Fruit fly (Drosophila melanogaster) whole organism, prepupa: Measurements from ENCODE around the gene Ag5r.

ENCODE experiments used
- CG10669 ChIP-seq: fragments of 200-800 bp; sonication (Bioruptor generic); optimal IDR thresholded peaks from 3 replicates; lab custom pipeline; 2018; ENCODE audit warnings: missing biosample characterization, mild to moderate bottlenecking, missing genetic modification characterization, moderate library complexity
- CG11762 ChIP-seq: fragments of 200-800 bp; sonication (Bioruptor generic); optimal IDR thresholded peaks from 3 replicates; lab custom pipeline; 2016; ENCODE audit warnings: missing biosample characterization, missing genetic modification characterization; ENCODE audit not compliant: insufficient read depth
- CG11902 ChIP-seq: fragments of 200-800 bp; sonication (Bioruptor generic); optimal IDR thresholded peaks from 3 replicates; lab custom pipeline; 2016; ENCODE audit warnings: missing biosample characterization, missing genetic modification characterization
- CG15336 ChIP-seq: fragments of 200-800 bp; sonication (Bioruptor generic); IDR thresholded peaks from 2 replicates; pipeline ENCODE4 v1.3.6; 2022; ENCODE audit warnings: missing biosample characterization, missing genetic modification characterization
- CG3032 ChIP-seq: fragments of 200-800 bp; optimal IDR thresholded peaks from 2 replicates; lab custom pipeline; 2019; ENCODE audit warnings: missing biosample characterization, mild to moderate bottlenecking, missing genetic modification characterization, moderate library complexity
- CG31627 ChIP-seq: fragments of 200-800 bp; sonication (Bioruptor generic); optimal IDR thresholded peaks from 3 replicates; lab custom pipeline; 2016; ENCODE audit warnings: missing biosample characterization, missing genetic modification characterization
- CG32006 ChIP-seq: fragments of 200-800 bp; sonication (Bioruptor generic); optimal IDR thresholded peaks from 3 replicates; lab custom pipeline; 2017; ENCODE audit warnings: missing biosample characterization, mild to moderate bottlenecking, missing genetic modification characterization
- CG34406 ChIP-seq: fragments of 200-800 bp; sonication (Bioruptor generic); optimal IDR thresholded peaks from 3 replicates; lab custom pipeline; 2016; ENCODE audit warnings: missing biosample characterization, missing genetic modification characterization
- CG3919 ChIP-seq: fragments of 200-800 bp; sonication (Bioruptor generic); optimal IDR thresholded peaks from 3 replicates; lab custom pipeline; 2016; ENCODE audit warnings: missing biosample characterization, missing genetic modification characterization
- CG4318 ChIP-seq: fragments of 200-800 bp; sonication (Bioruptor generic); optimal IDR thresholded peaks from 3 replicates; lab custom pipeline; 2017; ENCODE audit warnings: missing biosample characterization, mild to moderate bottlenecking, missing genetic modification characterization
- CG6163 ChIP-seq: fragments of 200-800 bp; sonication (Bioruptor generic); IDR thresholded peaks from 3 replicates; pipeline ENCODE4 v1.3.6; 2022; ENCODE audit warnings: missing biosample characterization, missing genetic modification characterization
- CG6276 ChIP-seq: fragments of 200-800 bp; sonication (Bioruptor generic); optimal IDR thresholded peaks from 2 replicates; lab custom pipeline; 2017; ENCODE audit warnings: missing biosample characterization, mild to moderate bottlenecking, missing genetic modification characterization
- CG6792 ChIP-seq: fragments of 200-800 bp; sonication (Bioruptor generic); optimal IDR thresholded peaks from 3 replicates; lab custom pipeline; 2016; ENCODE audit warnings: missing biosample characterization, missing genetic modification characterization
- CG6808 ChIP-seq: fragments of 200-800 bp; sonication (Bioruptor generic); optimal IDR thresholded peaks from 3 replicates; lab custom pipeline; 2017; ENCODE audit warnings: missing biosample characterization, missing genetic modification characterization, mild to moderate bottlenecking, moderate library complexity, missing genetic modification reagents
- CG6854 ChIP-seq: fragments of 200-800 bp; sonication (Bioruptor generic); optimal IDR thresholded peaks from 2 replicates; lab custom pipeline; 2017; ENCODE audit warnings: missing biosample characterization, mild to moderate bottlenecking, missing genetic modification characterization
- CG8632 ChIP-seq: fragments of 200-800 bp; sonication (Bioruptor generic); optimal IDR thresholded peaks from 3 replicates; lab custom pipeline; 2016; ENCODE audit warnings: missing biosample characterization, missing genetic modification characterization
- CG9139 ChIP-seq: fragments of 200-800 bp; sonication (Bioruptor generic); optimal IDR thresholded peaks from 3 replicates; lab custom pipeline; 2017; ENCODE audit warnings: missing biosample characterization, mild to moderate bottlenecking, missing genetic modification characterization
- Eip75B ChIP-seq: fragments of 200-800 bp; sonication (Bioruptor generic); optimal IDR thresholded peaks from 3 replicates; lab custom pipeline; 2016; ENCODE audit warnings: missing biosample characterization, missing genetic modification characterization
- Eip78C ChIP-seq: fragments of 200-800 bp; sonication (Bioruptor generic); peaks from one replicate; lab custom pipeline; 2016; ENCODE audit warnings: missing biosample characterization, missing genetic modification characterization
- Eip93F ChIP-seq: fragments of 200-800 bp; sonication (Bioruptor generic); optimal IDR thresholded peaks from 2 replicates; lab custom pipeline; 2016; ENCODE audit warnings: missing biosample characterization, mild to moderate bottlenecking, missing genetic modification characterization
- Ets21C ChIP-seq: fragments of 200-800 bp; sonication (Bioruptor generic); optimal IDR thresholded peaks from 3 replicates; lab custom pipeline; 2016; ENCODE audit warnings: missing biosample characterization, missing genetic modification characterization
- Ets96B ChIP-seq: fragments of 200-800 bp; optimal IDR thresholded peaks from 2 replicates; lab custom pipeline; 2019; ENCODE audit warnings: missing biosample characterization, mild to moderate bottlenecking, missing genetic modification characterization, moderate library complexity
- Gug ChIP-seq: fragments of 200-800 bp; sonication (Bioruptor generic); IDR thresholded peaks from 2 replicates; pipeline ENCODE4 v1.3.6; 2022; ENCODE audit warnings: missing biosample characterization, missing genetic modification characterization
- Lpt ChIP-seq: fragments of 200-800 bp; sonication (Bioruptor generic); optimal IDR thresholded peaks from 3 replicates; lab custom pipeline; 2016; ENCODE audit warnings: missing biosample characterization, missing genetic modification characterization
- Met ChIP-seq: fragments of 200-800 bp; sonication (Bioruptor generic); optimal IDR thresholded peaks from 3 replicates; lab custom pipeline; 2016; ENCODE audit warnings: missing biosample characterization, missing genetic modification characterization
- OdsH ChIP-seq: fragments of 200-800 bp; sonication (Bioruptor generic); optimal IDR thresholded peaks from 3 replicates; lab custom pipeline; 2016; ENCODE audit warnings: missing biosample characterization, missing genetic modification characterization
- Smox ChIP-seq: fragments of 200-800 bp; sonication (Bioruptor generic); optimal IDR thresholded peaks from 3 replicates; lab custom pipeline; 2016; ENCODE audit warnings: missing biosample characterization, missing genetic modification characterization
- Sox102F ChIP-seq: fragments of 200-800 bp; sonication (Bioruptor generic); optimal IDR thresholded peaks from 2 replicates; lab custom pipeline; 2016; ENCODE audit warnings: missing biosample characterization, mild to moderate bottlenecking, missing genetic modification characterization
- Sox14 ChIP-seq: fragments of 200-800 bp; sonication (Bioruptor generic); optimal IDR thresholded peaks from 3 replicates; lab custom pipeline; 2016; ENCODE audit warnings: missing biosample characterization, missing genetic modification characterization
- Sox15 ChIP-seq: fragments of 200-800 bp; sonication (Bioruptor generic); optimal IDR thresholded peaks from 3 replicates; lab custom pipeline; 2016; ENCODE audit warnings: missing biosample characterization, missing genetic modification characterization
- achi ChIP-seq: fragments of 200-800 bp; sonication (Bioruptor generic); optimal IDR thresholded peaks from 3 replicates; lab custom pipeline; 2016; ENCODE audit warnings: missing biosample characterization, missing genetic modification characterization
- acj6 ChIP-seq: fragments of 200-800 bp; sonication (Bioruptor generic); optimal IDR thresholded peaks from 3 replicates; lab custom pipeline; 2016; ENCODE audit warnings: missing biosample characterization, missing genetic modification characterization
- cyc ChIP-seq: fragments of 200-800 bp; sonication (Bioruptor generic); optimal IDR thresholded peaks from 3 replicates; lab custom pipeline; 2016; ENCODE audit warnings: missing biosample characterization, missing genetic modification characterization
- esn ChIP-seq: fragments of 200-800 bp; sonication (Bioruptor generic); optimal IDR thresholded peaks from 2 replicates; lab custom pipeline; 2016; ENCODE audit warnings: missing biosample characterization, mild to moderate bottlenecking, missing genetic modification characterization, moderate library complexity
- fd59A ChIP-seq: fragments of 200-800 bp; sonication (Bioruptor generic); optimal IDR thresholded peaks from 2 replicates; lab custom pipeline; 2017; ENCODE audit warnings: missing biosample characterization, mild to moderate bottlenecking, missing genetic modification characterization, missing genetic modification reagents
- fd85E ChIP-seq: fragments of 200-800 bp; sonication (Bioruptor generic); optimal IDR thresholded peaks from 3 replicates; lab custom pipeline; 2016; ENCODE audit warnings: missing biosample characterization, missing genetic modification characterization
- lz ChIP-seq: fragments of 200-800 bp; sonication (Bioruptor generic); optimal IDR thresholded peaks from 3 replicates; lab custom pipeline; 2016; ENCODE audit warnings: missing biosample characterization, missing genetic modification characterization
- pdm3 ChIP-seq: fragments of 200-800 bp; sonication (Bioruptor generic); optimal IDR thresholded peaks from 3 replicates; lab custom pipeline; 2016; ENCODE audit warnings: missing biosample characterization, missing genetic modification characterization
- ss ChIP-seq, 2 experiments: fragments of 200-800 bp; sonication (Bioruptor generic); optimal IDR thresholded peaks; 2 replicates in 1 of 2; 3 replicates in 1 of 2; lab custom pipeline; 2017 to 2018; ENCODE audit warnings: mild to moderate bottlenecking in 2 of 2, missing biosample characterization in 2 of 2, missing genetic modification characterization in 2 of 2, moderate library complexity in 1 of 2
- svp ChIP-seq: fragments of 200-800 bp; sonication (Bioruptor generic); peaks from one replicate; lab custom pipeline; 2016; ENCODE audit warnings: missing biosample characterization, missing genetic modification characterization
- topi ChIP-seq: fragments of 200-800 bp; sonication (Bioruptor generic); optimal IDR thresholded peaks from 3 replicates; lab custom pipeline; 2016; ENCODE audit warnings: missing biosample characterization, missing genetic modification characterization
- vri ChIP-seq: fragments of 200-800 bp; sonication (Bioruptor generic); optimal IDR thresholded peaks from 3 replicates; lab custom pipeline; 2016; ENCODE audit warnings: missing biosample characterization, mild to moderate bottlenecking, missing genetic modification characterization

Ag5r gene

DNA sequence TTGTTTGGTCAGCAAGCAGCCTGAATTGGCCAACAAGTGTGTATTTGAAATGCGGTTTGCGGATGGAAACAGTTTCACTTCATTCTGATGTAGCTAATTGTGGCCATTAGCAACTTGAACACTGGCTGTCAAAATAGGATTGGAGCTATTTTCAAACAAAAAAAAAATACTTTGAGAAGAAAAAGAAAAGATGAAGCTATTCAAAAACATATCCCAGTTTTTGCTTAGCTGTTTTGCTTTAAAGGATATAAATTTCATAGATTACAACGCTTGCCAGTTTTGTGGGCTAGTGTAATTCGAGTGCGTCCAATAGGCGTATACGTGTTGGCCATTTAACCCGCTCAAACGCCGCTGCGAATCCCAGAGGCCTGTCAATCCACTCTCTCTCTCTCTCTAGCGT, 25.9 kb upstream of the Ag5r start (continued):
- TF ChIP-seq Eip75B (GFP tag; lab: Kevin White, UChicago) (no peak), CG6808 (GFP tag; lab: Kevin White, UChicago) (no peak), Met (no peak), ss (GFP tag; optimal IDR thresholded peaks at IDR 0.05; lab: Kevin White, UChicago) (no peak), cyc (GFP tag; lab: Kevin White, UChicago) (no peak), achi (GFP tag; lab: Kevin White, UChicago) (peak; percentile 27), CG31627 (GFP tag; lab: Kevin White, UChicago) (no peak), Smox (GFP tag; lab: Kevin White, UChicago) (no peak), Sox14 (no peak), fd59A (GFP tag; lab: Kevin White, UChicago) (no peak), lz (GFP tag; lab: Kevin White, UChicago) (no peak), CG4318 (GFP tag; lab: Kevin White, UChicago) (peak; percentile 27), CG11902 (no peak), pdm3 (GFP tag; lab: Kevin White, UChicago) (peak; percentile 45), CG34406 (no peak), CG3919 (GFP tag; lab: Kevin White, UChicago) (peak; percentile 22), CG15336 (GFP tag; lab: Robert Waterston, UW) (peak; percentile 89), CG6163 (GFP tag; lab: Robert Waterston, UW) (peak; percentile 52; the same call in 2 of the 3 replicates), Lpt (GFP tag; lab: Kevin White, UChicago) (peak; percentile 37), fd85E (GFP tag; lab: Kevin White, UChicago) (no peak), Eip78C (GFP tag; lab: Kevin White, UChicago) (no peak), CG11762 (no peak)
- TF ChIP-seq, all 60 proteins: peak for 19

DNA sequence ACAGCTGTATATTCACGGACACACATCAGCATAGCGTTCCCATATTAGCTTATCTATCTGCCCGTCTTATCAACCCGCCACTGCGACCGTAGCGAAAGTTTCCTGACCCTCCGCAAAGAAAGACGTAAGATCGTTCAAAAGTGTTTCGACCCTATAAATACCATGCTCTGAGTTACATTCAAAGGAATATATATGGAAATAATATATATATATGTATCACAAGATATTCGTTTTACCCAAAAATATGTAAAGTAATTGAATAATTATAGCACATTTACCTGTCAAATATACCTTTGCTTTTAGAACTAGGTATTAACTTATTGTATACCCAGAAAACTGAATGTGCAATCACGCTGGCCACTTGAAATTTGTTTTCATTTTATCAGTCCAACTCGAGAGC, 24.1 kb upstream of the Ag5r start:
- TF ChIP-seq Eip75B (GFP tag; lab: Kevin White, UChicago) (no peak), Smox (GFP tag; lab: Kevin White, UChicago) (peak; percentile 20), Ets21C (GFP tag; lab: Kevin White, UChicago) (no peak), CG6276 (GFP tag; lab: Kevin White, UChicago) (no peak), CG6792 (GFP tag; lab: Kevin White, UChicago) (peak; percentile 17), CG3032 (tag; lab: Kevin White, UChicago) (no peak), achi (GFP tag; lab: Kevin White, UChicago) (peak; percentile 13), esn (GFP tag; lab: Kevin White, UChicago) (peak; percentile 40), Eip93F (GFP tag; lab: Kevin White, UChicago) (no peak), cyc (GFP tag; lab: Kevin White, UChicago) (peak; percentile 15), Met (peak; percentile 11), CG9139 (GFP tag; lab: Kevin White, UChicago) (no peak), CG32006 (peak; percentile 29), CG8632 (peak; percentile 31), fd59A (GFP tag; lab: Kevin White, UChicago) (no peak), OdsH (peak; percentile 17), topi (GFP tag; lab: Kevin White, UChicago) (peak; percentile 2), Ets96B (peak; percentile 12), CG15336 (GFP tag; lab: Robert Waterston, UW) (no peak), vri (GFP tag; lab: Kevin White, UChicago) (peak; percentile 3), CG6854 (GFP tag; lab: Kevin White, UChicago) (no peak), CG3919 (GFP tag; lab: Kevin White, UChicago) (peak; percentile 19), CG11902 (no peak), acj6 (GFP tag; lab: Kevin White, UChicago) (peak; percentile 28), CG10669 (GFP tag; lab: Kevin White, UChicago) (no peak), Sox102F (peak; percentile 12), lz (GFP tag; lab: Kevin White, UChicago) (peak; percentile 17), Sox15 (no peak), Eip78C (GFP tag; lab: Kevin White, UChicago) (peak; percentile 47), Gug (GFP tag; lab: Robert Waterston, UW) (0 out of 2 replicates have a peak, but pooled peaks have one; percentile 26), svp (peak; percentile 75), CG34406 (peak; percentile 42)
